Worm (Caenorhabditis elegans) whole organism, mixed stage, embryonic: Measurements from ENCODE around the gene C45B2.2.
A peak's percentile ranks its signal among the peaks of the same experiment; 100 is the strongest.

Experiments
- M03D4.4 ChIP-seq: sonication (generic microtip); optimal IDR thresholded peaks from 2 replicates; lab custom pipeline; 2017; ENCODE audit warnings: mild to moderate bottlenecking, missing genetic modification characterization, missing compliant biosample characterization
- bed-3 ChIP-seq: fragments of 200-800 bp; sonication (Bioruptor generic); optimal IDR thresholded peaks from 3 replicates; lab custom pipeline; 2018; ENCODE audit warnings: mild to moderate bottlenecking, missing genetic modification characterization, moderate library complexity, missing compliant biosample characterization
- blmp-1 ChIP-seq: fragments of 150-350 bp; optimal IDR thresholded peaks from 2 replicates; lab custom pipeline; 2014; ENCODE audit warnings: missing biosample characterization, missing genetic modification characterization
- ceh-39 ChIP-seq: fragments of 150-350 bp; optimal IDR thresholded peaks from 2 replicates; lab custom pipeline; 2014; ENCODE audit warnings: missing biosample characterization, missing genetic modification characterization
- ceh-43 ChIP-seq: fragments of 200-800 bp; sonication (Bioruptor generic); optimal IDR thresholded peaks from 2 replicates; lab custom pipeline; 2018; ENCODE audit warnings: mild to moderate bottlenecking, missing genetic modification characterization, moderate library complexity, missing compliant biosample characterization
- ceh-83 ChIP-seq: fragments of 200-800 bp; sonication (Bioruptor generic); optimal IDR thresholded peaks from 2 replicates; lab custom pipeline; 2018; ENCODE audit warnings: mild to moderate bottlenecking, missing genetic modification characterization, missing compliant biosample characterization
- ces-1 ChIP-seq: fragments of 150-350 bp; optimal IDR thresholded peaks from 2 replicates; lab custom pipeline; 2014; ENCODE audit warnings: missing biosample characterization, missing genetic modification reagents, missing genetic modification characterization
- cnd-1 ChIP-seq: fragments of 200-800 bp; sonication (Bioruptor generic); optimal IDR thresholded peaks from 2 replicates; lab custom pipeline; 2018; ENCODE audit warnings: mild to moderate bottlenecking, missing genetic modification characterization, missing compliant biosample characterization
- drap-1 ChIP-seq: fragments of 200-800 bp; sonication (Bioruptor generic); optimal IDR thresholded peaks from 3 replicates; lab custom pipeline; 2018; ENCODE audit warnings: mild to moderate bottlenecking, missing genetic modification characterization, missing compliant biosample characterization
- elt-1 ChIP-seq: sonication (generic microtip); optimal IDR thresholded peaks from 2 replicates; lab custom pipeline; 2017; ENCODE audit warnings: missing genetic modification characterization, mild to moderate bottlenecking, missing compliant biosample characterization, antibody characterized with exemption, moderate library complexity, borderline replicate concordance; ENCODE audit not compliant: insufficient read depth
- elt-3 ChIP-seq: fragments of 150-350 bp; optimal IDR thresholded peaks from 2 replicates; lab custom pipeline; 2014; ENCODE audit warnings: missing biosample characterization, missing genetic modification characterization
- flh-1 ChIP-seq: fragments of 200-800 bp; sonication (Bioruptor generic); optimal IDR thresholded peaks from 2 replicates; lab custom pipeline; 2018; ENCODE audit warnings: mild to moderate bottlenecking, missing genetic modification characterization, moderate library complexity, missing compliant biosample characterization
- ham-2 ChIP-seq: fragments of 200-800 bp; sonication (Bioruptor generic); optimal IDR thresholded peaks from 2 replicates; lab custom pipeline; 2018; ENCODE audit warnings: mild to moderate bottlenecking, missing genetic modification characterization, missing compliant biosample characterization
- hlh-1 ChIP-seq: fragments of 150-350 bp; optimal IDR thresholded peaks from 2 replicates; lab custom pipeline; 2014; ENCODE audit warnings: missing biosample characterization, missing genetic modification reagents, missing genetic modification characterization
- lin-13 ChIP-seq: fragments of 150-350 bp; optimal IDR thresholded peaks from 2 replicates; lab custom pipeline; 2014; ENCODE audit warnings: missing biosample characterization, missing genetic modification characterization
- lin-32 ChIP-seq: fragments of 200-800 bp; sonication (Bioruptor generic); optimal IDR thresholded peaks from 2 replicates; lab custom pipeline; 2018; ENCODE audit warnings: mild to moderate bottlenecking, missing genetic modification characterization, missing compliant biosample characterization
- lsy-2 ChIP-seq: fragments of 150-350 bp; optimal IDR thresholded peaks from 2 replicates; lab custom pipeline; 2014; ENCODE audit warnings: missing biosample characterization, missing genetic modification characterization
- mab-5 ChIP-seq: fragments of 150-350 bp; optimal IDR thresholded peaks from 2 replicates; lab custom pipeline; 2014; ENCODE audit warnings: missing biosample characterization, missing genetic modification characterization
- mep-1 ChIP-seq: fragments of 150-350 bp; optimal IDR thresholded peaks from 2 replicates; lab custom pipeline; 2017; ENCODE audit warnings: missing biosample characterization, missing genetic modification reagents, missing genetic modification characterization, inconsistent platforms
- mls-2 ChIP-seq: sonication (generic microtip); optimal IDR thresholded peaks from 2 replicates; lab custom pipeline; 2016; ENCODE audit warnings: mild to moderate bottlenecking, missing genetic modification characterization, moderate library complexity, missing compliant biosample characterization
- nhr-12 ChIP-seq: fragments of 150-350 bp; optimal IDR thresholded peaks from 2 replicates; lab custom pipeline; 2014; ENCODE audit warnings: missing biosample characterization, missing genetic modification characterization
- nhr-2 ChIP-seq: fragments of 150-350 bp; optimal IDR thresholded peaks from 2 replicates; lab custom pipeline; 2014; ENCODE audit warnings: missing biosample characterization, missing genetic modification characterization
- nhr-237 ChIP-seq: fragments of 150-350 bp; optimal IDR thresholded peaks from 2 replicates; lab custom pipeline; 2014; ENCODE audit warnings: missing biosample characterization, missing genetic modification characterization
- nhr-28 ChIP-seq: fragments of 150-350 bp; optimal IDR thresholded peaks from 2 replicates; lab custom pipeline; 2014; ENCODE audit warnings: missing biosample characterization, missing genetic modification characterization
- nhr-76 ChIP-seq: sonication (generic microtip); optimal IDR thresholded peaks from 2 replicates; lab custom pipeline; 2017; ENCODE audit warnings: missing biosample characterization, missing genetic modification characterization
- pha-4 ChIP-seq: fragments of 150-350 bp; optimal IDR thresholded peaks from 2 replicates; lab custom pipeline; 2018; ENCODE audit warnings: missing biosample characterization, missing genetic modification reagents, missing genetic modification characterization
- sem-2 ChIP-seq: fragments of 200-800 bp; sonication (Bioruptor generic); optimal IDR thresholded peaks from 2 replicates; lab custom pipeline; 2018; ENCODE audit warnings: mild to moderate bottlenecking, missing genetic modification characterization, missing compliant biosample characterization
- snpc-4 ChIP-seq: fragments of 150-350 bp; optimal IDR thresholded peaks from 2 replicates; lab custom pipeline; 2014; ENCODE audit warnings: missing biosample characterization, missing genetic modification characterization
- sptf-1 ChIP-seq: sonication (generic microtip); optimal IDR thresholded peaks from 2 replicates; lab custom pipeline; 2017; ENCODE audit warnings: mild to moderate bottlenecking, missing genetic modification characterization, moderate library complexity, missing compliant biosample characterization
- tbx-8 ChIP-seq: fragments of 200-800 bp; sonication (Bioruptor generic); optimal IDR thresholded peaks from 2 replicates; lab custom pipeline; 2018; ENCODE audit warnings: mild to moderate bottlenecking, missing genetic modification characterization, moderate library complexity, missing compliant biosample characterization
- unc-120 ChIP-seq: sonication (generic microtip); optimal IDR thresholded peaks from 2 replicates; lab custom pipeline; 2017; ENCODE audit warnings: missing genetic modification characterization, missing compliant biosample characterization; ENCODE audit not compliant: poor library complexity, severe bottlenecking
- unc-39 ChIP-seq: fragments of 150-350 bp; optimal IDR thresholded peaks from 2 replicates; lab custom pipeline; 2014; ENCODE audit warnings: missing biosample characterization, missing genetic modification characterization
- unc-62 ChIP-seq: fragments of 150-350 bp; optimal IDR thresholded peaks from 2 replicates; lab custom pipeline; 2014; ENCODE audit warnings: missing biosample characterization, missing genetic modification reagents, missing genetic modification characterization
- zip-8 ChIP-seq: fragments of 150-350 bp; optimal IDR thresholded peaks from 2 replicates; lab custom pipeline; 2014; ENCODE audit warnings: missing biosample characterization, missing genetic modification characterization
- ztf-11 ChIP-seq: fragments of 150-350 bp; optimal IDR thresholded peaks from 2 replicates; lab custom pipeline; 2014; ENCODE audit warnings: missing biosample characterization, missing genetic modification characterization

C45B2.2 gene

ce11 chrX:6093046-6093445 is 8.5 kb downstream of the C45B2.2 start, which contains the start of gene C15H9.5:
Gene C15H9.5 (plus strand): TSS chrX:6093300.
- no peak for TF ChIP-seq drap-1
- no peak for TF ChIP-seq nhr-76 (tag; lab: Kevin White, UChicago)
- TF ChIP-seq nhr-237 (tag; lab: Kevin White, UChicago): no peak
- no peak for TF ChIP-seq cnd-1
- TF ChIP-seq ceh-39 (tag; lab: Kevin White, UChicago): no peak
- TF ChIP-seq mls-2 (tag; lab: Kevin White, UChicago): no peak
- no peak for TF ChIP-seq elt-3 (tag; lab: Kevin White, UChicago)
- no peak for TF ChIP-seq hlh-1 (tag; lab: Kevin White, UChicago)
- no peak for TF ChIP-seq pha-4 (tag; lab: Kevin White, UChicago)

- TF ChIP-seq M03D4.4 (tag; lab: Kevin White, UChicago) (peak; percentile 66), drap-1 (peak; percentile 45), bed-3 (GFP tag; lab: Kevin White, UChicago) (no peak), mep-1 (peak; percentile 16), hlh-1 (tag; lab: Kevin White, UChicago) (peak; percentile 73), unc-120 (tag; lab: Kevin White, UChicago) (peak; percentile 59), ceh-83 (GFP tag; lab: Kevin White, UChicago) (peak; percentile 36), lin-13 (tag; lab: Kevin White, UChicago) (peak; percentile 57), tbx-8 (no peak), ztf-11 (tag; lab: Kevin White, UChicago) (no peak), elt-3 (tag; lab: Kevin White, UChicago) (no peak), flh-1 (GFP tag; lab: Kevin White, UChicago) (no peak), mab-5 (tag; lab: Kevin White, UChicago) (no peak), unc-39 (tag; lab: Kevin White, UChicago) (no peak), snpc-4 (tag; lab: Kevin White, UChicago) (no peak), nhr-2 (tag; lab: Kevin White, UChicago) (no peak), ceh-39 (tag; lab: Kevin White, UChicago) (peak; percentile 2), sem-2 (peak; percentile 26), blmp-1 (tag; lab: Kevin White, UChicago) (no peak), nhr-12 (tag; lab: Kevin White, UChicago) (no peak), elt-1 (tag; lab: Kevin White, UChicago) (peak; percentile 3), nhr-28 (tag; lab: Kevin White, UChicago) (no peak), nhr-237 (tag; lab: Kevin White, UChicago) (no peak), lsy-2 (tag; lab: Kevin White, UChicago) (peak; percentile 12), mls-2 (tag; lab: Kevin White, UChicago) (peak; percentile 70), unc-62 (no peak), sptf-1 (tag; lab: Kevin White, UChicago) (peak; percentile 72), cnd-1 (peak; percentile 84), ceh-43 (GFP tag; lab: Kevin White, UChicago) (peak; percentile 49), nhr-76 (tag; lab: Kevin White, UChicago) (no peak), ces-1 (GFP tag; lab: Kevin White, UChicago) (peak; percentile 71), pha-4 (tag; lab: Kevin White, UChicago) (peak; percentile 62), ham-2 (GFP tag; lab: Kevin White, UChicago) (peak; percentile 88), lin-32 (no peak), zip-8 (tag; lab: Kevin White, UChicago) (no peak)
These were observed 13.0 kb downstream of the C45B2.2 start, which contains the start of gene C15H9.4 for ce11 chrX:6097551-6097950. Gene C15H9.4 (plus strand): TSS chrX:6097643.

ce11 chrX:6098420-6098819 is 13.9 kb downstream of the C45B2.2 start:
- TF ChIP-seq nhr-2 (tag; lab: Kevin White, UChicago) (peak; percentile 60), flh-1 (GFP tag; lab: Kevin White, UChicago) (no peak)
